Worm (Caenorhabditis elegans): ENCODE results near the gene trpp-9.

ce11 chrX:11606815-11607499, 43.2 kb downstream of the trpp-9 start:
- TF ChIP-seq him-1 (tag; optimal IDR thresholded peaks at IDR 0.05) (no peak), W03F9.2 (tag; optimal IDR thresholded peaks at IDR 0.05) (no peak)
